Worm (Caenorhabditis elegans) whole organism, L3 larva: ENCODE data around the gene melo-1.

ENCODE experiments used
- ZK546.5 ChIP-seq: sonication (generic microtip); optimal IDR thresholded peaks from 2 replicates; lab custom pipeline; 2017; ENCODE audit warnings: missing biosample characterization, missing genetic modification characterization
- aly-2 ChIP-seq: fragments of 150-350 bp; optimal IDR thresholded peaks from 2 replicates; lab custom pipeline; 2014; ENCODE audit warnings: missing biosample characterization, missing genetic modification characterization
- ama-1 ChIP-seq: fragments of 150-350 bp; optimal IDR thresholded peaks from 2 replicates; lab custom pipeline; 2018
- ceh-16 ChIP-seq: sonication (generic microtip); optimal IDR thresholded peaks from 2 replicates; lab custom pipeline; 2017; ENCODE audit warnings: missing biosample characterization, missing genetic modification characterization
- ceh-28 ChIP-seq: fragments of 150-350 bp; optimal IDR thresholded peaks from 2 replicates; lab custom pipeline; 2014; ENCODE audit warnings: missing biosample characterization, missing genetic modification reagents, missing genetic modification characterization
- ceh-82 ChIP-seq: fragments of 150-350 bp; optimal IDR thresholded peaks from 2 replicates; lab custom pipeline; 2014; ENCODE audit warnings: missing biosample characterization, missing genetic modification characterization
- ceh-9 ChIP-seq: sonication (generic microtip); optimal IDR thresholded peaks from 2 replicates; lab custom pipeline; 2018; ENCODE audit warnings: missing biosample characterization, missing genetic modification characterization
- daf-12 ChIP-seq: fragments of 150-350 bp; optimal IDR thresholded peaks from 2 replicates; lab custom pipeline; 2014; ENCODE audit warnings: missing biosample characterization, missing genetic modification reagents, missing genetic modification characterization
- egl-27 ChIP-seq: sonication (generic microtip); optimal IDR thresholded peaks from 4 replicates; lab custom pipeline; 2017; ENCODE audit warnings: missing biosample characterization, missing genetic modification reagents, missing genetic modification characterization
- egl-5 ChIP-seq: fragments of 150-350 bp; optimal IDR thresholded peaks from 2 replicates; lab custom pipeline; 2017; ENCODE audit warnings: missing biosample characterization, missing genetic modification reagents, missing genetic modification characterization, inconsistent platforms
- elt-1 ChIP-seq: fragments of 150-350 bp; optimal IDR thresholded peaks from 2 replicates; lab custom pipeline; 2014; ENCODE audit warnings: missing biosample characterization, missing genetic modification characterization
- elt-2 ChIP-seq: sonication (generic microtip); optimal IDR thresholded peaks from 2 replicates; lab custom pipeline; 2016; ENCODE audit warnings: missing genetic modification reagents, mild to moderate bottlenecking, missing genetic modification characterization, missing compliant biosample characterization
- eor-1 ChIP-seq, 2 experiments: fragments of 150-350 bp; optimal IDR thresholded peaks; 2 replicates each; lab custom pipeline; 2014 to 2018; ENCODE audit warnings: missing biosample characterization in 2 of 2, missing genetic modification characterization in 2 of 2
- fkh-10 ChIP-seq: sonication (generic microtip); optimal IDR thresholded peaks from 2 replicates; lab custom pipeline; 2017; ENCODE audit warnings: missing biosample characterization, missing genetic modification reagents, missing genetic modification characterization
- fos-1 ChIP-seq: fragments of 150-350 bp; optimal IDR thresholded peaks from 2 replicates; lab custom pipeline; 2014; ENCODE audit warnings: missing biosample characterization, missing genetic modification characterization
- hmg-11 ChIP-seq: sonication (generic microtip); optimal IDR thresholded peaks from 2 replicates; lab custom pipeline; 2016; ENCODE audit warnings: missing genetic modification characterization, missing compliant biosample characterization
- jun-1 ChIP-seq: fragments of 150-350 bp; optimal IDR thresholded peaks from 2 replicates; lab custom pipeline; 2014; ENCODE audit warnings: missing biosample characterization, missing genetic modification reagents, missing genetic modification characterization
- lin-15B ChIP-seq: fragments of 150-350 bp; optimal IDR thresholded peaks from 2 replicates; lab custom pipeline; 2014; ENCODE audit warnings: missing biosample characterization, missing genetic modification characterization
- lin-39 ChIP-seq: fragments of 150-350 bp; optimal IDR thresholded peaks from 2 replicates; lab custom pipeline; 2018; ENCODE audit warnings: missing biosample characterization, missing genetic modification reagents, missing genetic modification characterization
- lsy-12 ChIP-seq: sonication (generic microtip); optimal IDR thresholded peaks from 2 replicates; lab custom pipeline; 2016; ENCODE audit warnings: mild to moderate bottlenecking, missing genetic modification characterization, missing compliant biosample characterization
- mml-1 ChIP-seq: fragments of 150-350 bp; sonication (generic microtip); optimal IDR thresholded peaks from 3 replicates; lab custom pipeline; 2014; ENCODE audit warnings: missing biosample characterization, missing genetic modification characterization
- nfya-1 ChIP-seq: sonication (generic microtip); optimal IDR thresholded peaks from 2 replicates; lab custom pipeline; 2017; ENCODE audit warnings: missing genetic modification characterization, mild to moderate bottlenecking, missing compliant biosample characterization, antibody characterized with exemption, moderate library complexity; ENCODE audit not compliant: insufficient read depth
- nhr-11 ChIP-seq: fragments of 150-350 bp; optimal IDR thresholded peaks from 2 replicates; lab custom pipeline; 2014; ENCODE audit warnings: missing biosample characterization, missing genetic modification characterization
- nhr-23 ChIP-seq: fragments of 150-350 bp; optimal IDR thresholded peaks from 2 replicates; lab custom pipeline; 2014; ENCODE audit warnings: missing biosample characterization, missing genetic modification reagents, missing genetic modification characterization
- nhr-237 ChIP-seq: fragments of 150-350 bp; optimal IDR thresholded peaks from 2 replicates; lab custom pipeline; 2014; ENCODE audit warnings: missing biosample characterization, missing genetic modification characterization
- nhr-28 ChIP-seq: fragments of 150-350 bp; optimal IDR thresholded peaks from 2 replicates; lab custom pipeline; 2014; ENCODE audit warnings: missing biosample characterization, missing genetic modification characterization
- nhr-67 ChIP-seq: fragments of 150-350 bp; optimal IDR thresholded peaks from 2 replicates; lab custom pipeline; 2014; ENCODE audit warnings: missing biosample characterization, missing genetic modification characterization
- nhr-76 ChIP-seq: fragments of 150-350 bp; sonication (generic microtip); optimal IDR thresholded peaks from 5 replicates; lab custom pipeline; 2014; ENCODE audit warnings: missing biosample characterization, missing genetic modification characterization
- nhr-77 ChIP-seq: fragments of 150-350 bp; optimal IDR thresholded peaks from 2 replicates; lab custom pipeline; 2014; ENCODE audit warnings: missing biosample characterization, missing genetic modification characterization
- pha-4 ChIP-seq: fragments of 150-350 bp; optimal IDR thresholded peaks from 2 replicates; lab custom pipeline; 2014; ENCODE audit warnings: missing biosample characterization, missing genetic modification reagents, missing genetic modification characterization
- pqm-1 ChIP-seq: fragments of 150-350 bp; optimal IDR thresholded peaks from 2 replicates; lab custom pipeline; 2017; ENCODE audit warnings: missing biosample characterization, missing genetic modification characterization, inconsistent platforms
- sea-2 ChIP-seq: fragments of 150-350 bp; sonication (generic microtip); optimal IDR thresholded peaks from 4 replicates; lab custom pipeline; 2014; ENCODE audit warnings: missing biosample characterization, missing genetic modification reagents, missing genetic modification characterization
- skn-1 ChIP-seq: fragments of 150-350 bp; optimal IDR thresholded peaks from 2 replicates; lab custom pipeline; 2014; ENCODE audit warnings: missing biosample characterization, missing genetic modification characterization
- tbx-2 ChIP-seq: sonication (generic microtip); optimal IDR thresholded peaks from 2 replicates; lab custom pipeline; 2016; ENCODE audit warnings: mild to moderate bottlenecking, missing genetic modification characterization, missing compliant biosample characterization
- unc-39 ChIP-seq: sonication (generic microtip); optimal IDR thresholded peaks from 4 replicates; lab custom pipeline; 2017; ENCODE audit warnings: missing biosample characterization, missing genetic modification characterization
- unc-62 ChIP-seq: fragments of 150-350 bp; sonication (generic microtip); optimal IDR thresholded peaks from 4 replicates; lab custom pipeline; 2014; ENCODE audit warnings: missing biosample characterization, missing genetic modification reagents, missing genetic modification characterization
- ztf-11 ChIP-seq: fragments of 150-350 bp; optimal IDR thresholded peaks from 2 replicates; lab custom pipeline; 2014; ENCODE audit warnings: missing biosample characterization, missing genetic modification characterization

melo-1 gene

ce11 chrIV:14741926-14742325, 44.9 kb upstream of the melo-1 start:
- TF ChIP-seq nhr-67 (tag; lab: Kevin White, UChicago) (no peak), nhr-11 (no peak), ama-1 (no peak), aly-2 (tag; lab: Kevin White, UChicago) (no peak), hmg-11 (no peak), pqm-1 (no peak), ceh-28 (no peak), elt-1 (no peak), egl-5 (tag; lab: Kevin White, UChicago) (no peak), lin-15B (tag; lab: Kevin White, UChicago) (no peak), nhr-23 (no peak)

ce11 chrIV:14754912-14755311, 31.9 kb upstream of the melo-1 start, which contains the start of gene Y57G11C.499:
Y57G11C.499 (minus strand) TSS chrIV:14754934.
- TF ChIP-seq lin-39 (tag; lab: Kevin White, UChicago) = no peak
- no peak for TF ChIP-seq lsy-12 (tag; lab: Kevin White, UChicago)
- no peak for TF ChIP-seq egl-27 (tag; lab: Kevin White, UChicago)
- TF ChIP-seq ceh-9 (tag; lab: Kevin White, UChicago) = no peak
- TF ChIP-seq ama-1 = no peak
- no peak for TF ChIP-seq skn-1
- TF ChIP-seq nhr-76 = no peak
- TF ChIP-seq fos-1 (tag; lab: Kevin White, UChicago) = no peak
- no peak for TF ChIP-seq elt-2 (tag; lab: Kevin White, UChicago)
- no peak for TF ChIP-seq pha-4 (tag; lab: Kevin White, UChicago)
- no peak for TF ChIP-seq unc-39 (tag; lab: Kevin White, UChicago)
- TF ChIP-seq jun-1 (tag; lab: Kevin White, UChicago) = no peak
- no peak for TF ChIP-seq nhr-28 (tag; lab: Kevin White, UChicago)
- no peak for TF ChIP-seq fkh-10 (GFP tag; lab: Kevin White, UChicago)
- TF ChIP-seq nhr-77 (tag; lab: Kevin White, UChicago) = no peak
- no peak for TF ChIP-seq ZK546.5
- no peak for TF ChIP-seq eor-1 (tag; optimal IDR thresholded peaks at IDR 0.05; lab: Kevin White, UChicago)

- TF ChIP-seq ama-1 = no peak
- TF ChIP-seq nhr-76 = no peak
- no peak for TF ChIP-seq nhr-237
- TF ChIP-seq ceh-28 = no peak
- no peak for TF ChIP-seq jun-1 (tag; lab: Kevin White, UChicago)
- TF ChIP-seq fos-1 (tag; lab: Kevin White, UChicago) = no peak
- TF ChIP-seq sea-2 (GFP tag; lab: Kevin White, UChicago) = no peak
- TF ChIP-seq ceh-82 (tag; lab: Kevin White, UChicago) = no peak
- TF ChIP-seq tbx-2 (tag; lab: Kevin White, UChicago) = no peak
- TF ChIP-seq nhr-67 (tag; lab: Kevin White, UChicago) = no peak
- no peak for TF ChIP-seq nhr-77 (tag; lab: Kevin White, UChicago)
- no peak for TF ChIP-seq egl-5 (tag; lab: Kevin White, UChicago)
- no peak for TF ChIP-seq nfya-1
- no peak for TF ChIP-seq fkh-10 (GFP tag; lab: Kevin White, UChicago)
- TF ChIP-seq, all 47 proteins: peak for 0
These were observed 29.0 kb upstream of the melo-1 start for ce11 chrIV:14757786-14758185.

ce11 chrIV:14759662-14760061, 27.2 kb upstream of the melo-1 start:
- no peak for TF ChIP-seq pqm-1
- TF ChIP-seq egl-5 (tag; lab: Kevin White, UChicago) = no peak
- no peak for TF ChIP-seq lin-15B (tag; lab: Kevin White, UChicago)
- TF ChIP-seq elt-2 (tag; lab: Kevin White, UChicago) = no peak
- TF ChIP-seq, all 47 proteins: peak for 0

DNA sequence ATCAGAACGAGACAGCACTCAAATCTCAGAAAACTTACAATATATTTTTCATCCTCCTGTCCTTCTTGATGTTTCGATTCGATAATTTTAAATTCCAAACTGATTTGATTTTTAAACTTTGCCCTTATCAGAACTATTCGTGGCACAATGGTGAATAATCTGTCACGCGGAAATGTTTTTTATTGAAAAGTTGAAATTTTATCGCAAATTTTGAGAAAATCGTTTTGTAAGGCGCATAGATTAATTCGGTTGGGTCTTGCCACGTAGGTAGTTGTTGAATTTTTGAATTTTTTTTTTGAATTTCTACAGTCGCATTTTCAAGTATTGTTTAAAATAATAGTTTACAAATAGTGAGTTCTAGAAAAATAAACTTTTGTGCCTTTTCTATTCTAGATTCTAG, 26.0 kb upstream of the melo-1 start, which contains the start of gene ptp-5.2:
Gene ptp-5.2, minus strand, starts transcription at position 101 of the 400 bp plus-strand sequence.
- TF ChIP-seq fkh-10 (GFP tag; lab: Kevin White, UChicago) (no peak), fos-1 (tag; lab: Kevin White, UChicago) (no peak), egl-5 (tag; lab: Kevin White, UChicago) (no peak), lin-15B (tag; lab: Kevin White, UChicago) (no peak), ztf-11 (tag; lab: Kevin White, UChicago) (no peak), mml-1 (tag; lab: Kevin White, UChicago) (no peak), elt-1 (no peak), ZK546.5 (no peak), lin-39 (tag; lab: Kevin White, UChicago) (no peak), unc-39 (tag; lab: Kevin White, UChicago) (no peak), unc-62 (no peak), daf-12 (tag; lab: Kevin White, UChicago) (no peak), egl-27 (tag; lab: Kevin White, UChicago) (no peak), ceh-16 (tag; lab: Kevin White, UChicago) (no peak)
